Worm (Caenorhabditis elegans) whole organism, L1 larva: ENCODE data around the gene idpp-13.

Source experiments
- F16B12.6 ChIP-seq: fragments of 150-350 bp; optimal IDR thresholded peaks from 2 replicates; lab custom pipeline; 2014; ENCODE audit warnings: missing biosample characterization, missing genetic modification characterization
- Y116A8C.19 ChIP-seq: sonication (generic microtip); optimal IDR thresholded peaks from 2 replicates; lab custom pipeline; 2016; ENCODE audit warnings: missing compliant biosample characterization, missing genetic modification characterization, borderline replicate concordance
- aly-2 ChIP-seq: fragments of 150-350 bp; optimal IDR thresholded peaks from 2 replicates; lab custom pipeline; 2014; ENCODE audit warnings: missing biosample characterization, missing genetic modification characterization
- ceh-63 ChIP-seq: fragments of 200-800 bp; sonication (Bioruptor generic); optimal IDR thresholded peaks from 2 replicates; lab custom pipeline; 2018; ENCODE audit warnings: mild to moderate bottlenecking, missing genetic modification characterization, missing compliant biosample characterization
- ceh-82 ChIP-seq, 3 experiments: fragments of 150-350 bp in 1 of 3; sonication (generic microtip) in 2 of 3; optimal IDR thresholded peaks; 2 replicates each; lab custom pipeline; 2014 to 2017; ENCODE audit warnings: missing biosample characterization in 3 of 3, missing genetic modification characterization in 3 of 3
- ceh-88 ChIP-seq: fragments of 200-800 bp; sonication (Bioruptor generic); IDR thresholded peaks from 2 replicates; pipeline ENCODE4 v1.3.6; 2022; ENCODE audit warnings: missing genetic modification characterization, missing compliant biosample characterization
- ceh-90 ChIP-seq: sonication (generic microtip); optimal IDR thresholded peaks from 2 replicates; lab custom pipeline; 2016; ENCODE audit warnings: missing genetic modification characterization, missing compliant biosample characterization
- dsc-1 ChIP-seq: sonication (generic microtip); optimal IDR thresholded peaks from 2 replicates; lab custom pipeline; 2016; ENCODE audit warnings: mild to moderate bottlenecking, missing genetic modification characterization, missing compliant biosample characterization
- efl-1 ChIP-seq, 4 experiments: fragments of 150-350 bp; optimal IDR thresholded peaks in 3 of 4; peaks in 1 of 4; 1 replicate in 1 of 4; 2 replicates in 3 of 4; lab custom pipeline; 2014; ENCODE audit warnings: missing biosample characterization in 2 of 4, missing genetic modification characterization in 2 of 4, missing genetic modification reagents in 2 of 4
- elt-2 ChIP-seq: sonication (generic microtip); optimal IDR thresholded peaks from 2 replicates; lab custom pipeline; 2016; ENCODE audit warnings: missing genetic modification characterization, mild to moderate bottlenecking, inconsistent platforms, missing compliant biosample characterization, missing genetic modification reagents
- elt-3 ChIP-seq, 6 experiments: fragments of 150-350 bp in 1 of 6; sonication (generic microtip); optimal IDR thresholded peaks; 2 replicates each; lab custom pipeline; 2017 to 2018; ENCODE audit warnings: missing biosample characterization in 6 of 6, missing genetic modification characterization in 6 of 6, inconsistent platforms in 1 of 6
- fkh-10 ChIP-seq: sonication (generic microtip); optimal IDR thresholded peaks from 2 replicates; lab custom pipeline; 2017; ENCODE audit warnings: missing biosample characterization, missing genetic modification reagents, missing genetic modification characterization
- fkh-4 ChIP-seq: sonication (generic microtip); optimal IDR thresholded peaks from 2 replicates; lab custom pipeline; 2016; ENCODE audit warnings: missing compliant biosample characterization, missing genetic modification characterization, borderline replicate concordance
- fkh-8 ChIP-seq: sonication (generic microtip); optimal IDR thresholded peaks from 2 replicates; lab custom pipeline; 2016; ENCODE audit warnings: mild to moderate bottlenecking, missing genetic modification characterization, missing compliant biosample characterization
- hpl-2 ChIP-seq: fragments of 150-350 bp; optimal IDR thresholded peaks from 2 replicates; lab custom pipeline; 2014; ENCODE audit warnings: missing biosample characterization, missing genetic modification reagents, missing genetic modification characterization
- irx-1 ChIP-seq: sonication (generic microtip); optimal IDR thresholded peaks from 2 replicates; lab custom pipeline; 2016; ENCODE audit warnings: missing genetic modification characterization, missing compliant biosample characterization
- isw-1 ChIP-seq: fragments of 200-800 bp; sonication (Bioruptor generic); IDR thresholded peaks from 2 replicates; pipeline ENCODE4 v1.3.6; 2022; ENCODE audit warnings: missing genetic modification characterization, missing compliant biosample characterization
- lin-13 ChIP-seq: fragments of 150-350 bp; optimal IDR thresholded peaks from 2 replicates; lab custom pipeline; 2014; ENCODE audit warnings: missing biosample characterization, missing genetic modification reagents, missing genetic modification characterization
- lin-14 ChIP-seq: fragments of 200-800 bp; sonication (Bioruptor generic); optimal IDR thresholded peaks from 2 replicates; lab custom pipeline; 2018; ENCODE audit warnings: mild to moderate bottlenecking, missing genetic modification characterization, moderate library complexity, missing compliant biosample characterization
- lin-35 ChIP-seq, 2 experiments: fragments of 150-350 bp; optimal IDR thresholded peaks; 2 replicates each; lab custom pipeline; 2014; ENCODE audit warnings: missing biosample characterization in 2 of 2, missing genetic modification characterization in 2 of 2, missing genetic modification reagents in 2 of 2
- mab-9 ChIP-seq: fragments of 200-800 bp; sonication (Bioruptor generic); IDR thresholded peaks from 2 replicates; pipeline ENCODE4 v1.3.6; 2022; ENCODE audit warnings: missing genetic modification reagents, missing genetic modification characterization, missing compliant biosample characterization
- mep-1 ChIP-seq: fragments of 150-350 bp; optimal IDR thresholded peaks from 2 replicates; lab custom pipeline; 2014; ENCODE audit warnings: missing biosample characterization, missing genetic modification characterization
- nhr-12 ChIP-seq: sonication (generic microtip); optimal IDR thresholded peaks from 2 replicates; lab custom pipeline; 2017; ENCODE audit warnings: missing biosample characterization, missing genetic modification characterization
- nhr-28 ChIP-seq: fragments of 150-350 bp; optimal IDR thresholded peaks from 2 replicates; lab custom pipeline; 2014; ENCODE audit warnings: missing biosample characterization, missing genetic modification characterization
- nhr-76 ChIP-seq: sonication (generic microtip); optimal IDR thresholded peaks from 2 replicates; lab custom pipeline; 2017; ENCODE audit warnings: missing biosample characterization, missing genetic modification characterization
- nhr-77 ChIP-seq: fragments of 150-350 bp; optimal IDR thresholded peaks from 2 replicates; lab custom pipeline; 2014; ENCODE audit warnings: missing biosample characterization, missing genetic modification characterization
- nhr-84 ChIP-seq: sonication (generic microtip); optimal IDR thresholded peaks from 2 replicates; lab custom pipeline; 2017; ENCODE audit warnings: missing biosample characterization, missing genetic modification characterization
- nhr-90 ChIP-seq: sonication (generic microtip); optimal IDR thresholded peaks from 2 replicates; lab custom pipeline; 2016; ENCODE audit warnings: mild to moderate bottlenecking, missing genetic modification characterization, missing compliant biosample characterization; ENCODE audit not compliant: poor library complexity
- pqm-1 ChIP-seq: sonication (generic microtip); optimal IDR thresholded peaks from 3 replicates; lab custom pipeline; 2017; ENCODE audit warnings: missing biosample characterization, missing genetic modification characterization
- skn-1 ChIP-seq: fragments of 150-350 bp; optimal IDR thresholded peaks from 2 replicates; lab custom pipeline; 2014; ENCODE audit warnings: missing biosample characterization, missing genetic modification characterization
- snu-23 ChIP-seq: sonication (generic microtip); optimal IDR thresholded peaks from 2 replicates; lab custom pipeline; 2016; ENCODE audit warnings: missing genetic modification characterization, missing compliant biosample characterization
- sptf-1 ChIP-seq: fragments of 150-350 bp; optimal IDR thresholded peaks from 2 replicates; lab custom pipeline; 2014; ENCODE audit warnings: missing biosample characterization, missing genetic modification characterization
- sup-37 ChIP-seq: fragments of 200-800 bp; sonication (Bioruptor generic); optimal IDR thresholded peaks from 2 replicates; lab custom pipeline; 2018; ENCODE audit warnings: mild to moderate bottlenecking, missing genetic modification characterization, missing compliant biosample characterization
- swsn-7 ChIP-seq: sonication (generic microtip); optimal IDR thresholded peaks from 2 replicates; lab custom pipeline; 2016; ENCODE audit warnings: missing genetic modification characterization, missing compliant biosample characterization
- tbx-2 ChIP-seq: sonication (generic microtip); optimal IDR thresholded peaks from 2 replicates; lab custom pipeline; 2016; ENCODE audit warnings: missing genetic modification characterization, missing compliant biosample characterization
- tlp-1 ChIP-seq: fragments of 150-350 bp; optimal IDR thresholded peaks from 2 replicates; lab custom pipeline; 2014; ENCODE audit warnings: missing biosample characterization, missing genetic modification characterization
- unc-130 ChIP-seq: fragments of 150-350 bp; optimal IDR thresholded peaks from 2 replicates; lab custom pipeline; 2017; ENCODE audit warnings: missing biosample characterization, missing genetic modification characterization, inconsistent platforms
- zip-4 ChIP-seq: fragments of 200-800 bp; sonication (Bioruptor generic); optimal IDR thresholded peaks from 2 replicates; lab custom pipeline; 2018; ENCODE audit warnings: mild to moderate bottlenecking, missing genetic modification characterization, moderate library complexity, missing compliant biosample characterization
- ztf-11 ChIP-seq, 2 experiments: sonication (generic microtip); optimal IDR thresholded peaks; 2 replicates each; lab custom pipeline; 2016 to 2017; ENCODE audit warnings: missing genetic modification characterization in 2 of 2, missing biosample characterization in 1 of 2, missing compliant biosample characterization in 1 of 2
- ztf-4 ChIP-seq: fragments of 150-350 bp; optimal IDR thresholded peaks from 2 replicates; lab custom pipeline; 2014; ENCODE audit warnings: missing biosample characterization, missing genetic modification characterization

The idpp-13 gene

DNA sequence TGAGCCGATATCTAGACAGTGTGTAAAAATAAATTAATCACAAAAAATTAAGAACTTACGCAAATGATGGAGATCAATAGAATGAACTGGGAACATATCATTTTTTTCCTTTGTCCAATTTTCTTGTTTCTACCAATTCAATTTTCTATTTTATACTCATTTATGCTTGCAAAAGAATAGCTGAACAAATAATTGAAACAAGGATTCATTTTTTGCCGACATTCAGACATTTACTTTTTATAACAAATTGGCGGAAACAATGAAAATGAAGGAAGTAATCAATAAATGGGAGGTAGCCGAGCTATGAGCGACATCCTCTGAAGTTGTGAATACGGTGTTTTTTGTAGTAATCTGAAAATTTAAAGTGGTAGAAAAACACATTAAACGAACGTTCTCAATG, at the start of gene idpp-13:
TSS of gene idpp-13 (minus strand) at position 101 of the 400 bp plus-strand sequence.
- TF ChIP-seq efl-1 (optimal IDR thresholded peaks at IDR 0.05; lab: Kevin White, UChicago) (no peak), efl-1 (GFP tag; optimal IDR thresholded peaks at IDR 0.05 in 1 of 2; lab: Kevin White, UChicago) (peak in 1 of 2 experiments; percentile 72), nhr-77 (tag; lab: Kevin White, UChicago) (no peak)

ce11 chrIII:966259-966658, 49.5 kb upstream of the idpp-13 start:
- TF ChIP-seq sup-37 (GFP tag; lab: Kevin White, UChicago) = no peak
- no peak for TF ChIP-seq ceh-90 (tag; lab: Kevin White, UChicago)
- no peak for TF ChIP-seq nhr-76 (tag; lab: Kevin White, UChicago)
- TF ChIP-seq irx-1 (tag; lab: Kevin White, UChicago) = no peak
- TF ChIP-seq isw-1 (GFP tag; lab: Robert Waterston, UW) = no peak
- no peak for TF ChIP-seq nhr-12 (tag; lab: Kevin White, UChicago)
- no peak for TF ChIP-seq fkh-8 (tag; lab: Kevin White, UChicago)
- no peak for TF ChIP-seq lin-13 (GFP tag; lab: Kevin White, UChicago)
- TF ChIP-seq, all 84 proteins: peak for 0

DNA sequence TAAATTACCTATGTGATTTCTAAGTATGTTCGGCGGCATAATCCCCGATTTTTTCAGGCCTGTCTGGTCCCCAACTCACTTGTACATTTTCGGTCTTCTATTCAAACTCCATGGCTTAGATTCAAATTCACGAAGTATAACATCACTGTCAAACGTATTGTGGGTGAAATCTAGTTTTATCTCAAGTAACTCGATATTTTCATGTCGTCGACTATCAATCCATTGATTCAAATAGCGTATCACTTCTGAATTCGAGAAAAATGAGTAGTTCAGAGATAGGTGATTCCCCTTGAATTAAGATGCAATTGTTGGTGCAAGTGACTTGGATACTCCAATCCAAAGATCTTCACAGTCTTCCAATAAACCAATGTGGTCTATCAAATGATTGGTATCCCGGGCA, 47.8 kb upstream of the idpp-13 start:
- TF ChIP-seq tlp-1 (no peak), ztf-11 (tag; optimal IDR thresholded peaks at IDR 0.05; lab: Kevin White, UChicago) (no peak), sptf-1 (no peak), ceh-88 (no peak), Y116A8C.19 (no peak), ceh-90 (tag; lab: Kevin White, UChicago) (no peak)

DNA sequence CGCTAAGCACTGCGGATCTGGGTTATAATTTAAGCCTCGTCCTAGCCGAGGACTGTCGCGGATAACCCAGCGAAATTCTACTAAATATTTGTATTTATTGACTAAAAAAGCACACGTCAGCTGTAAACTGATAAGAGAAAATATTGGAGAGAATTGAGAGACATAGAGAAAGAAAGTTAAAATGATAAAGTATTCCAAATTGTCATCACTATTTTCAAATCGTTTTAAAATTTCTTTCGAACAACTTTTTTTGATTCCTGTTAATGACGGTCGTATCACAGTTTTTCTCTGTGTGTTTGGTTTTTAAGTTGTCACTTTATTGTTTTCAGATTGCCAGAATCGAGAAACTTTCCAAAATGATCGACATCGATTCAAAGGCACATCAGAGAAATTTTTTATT, 45.2 kb upstream of the idpp-13 start, which contains the start of gene fbxa-51:
TSS of gene fbxa-51 (plus strand) at position 322 of the 400 bp plus-strand sequence.
- TF ChIP-seq nhr-12 (tag; lab: Kevin White, UChicago) (no peak), elt-3 (tag; optimal IDR thresholded peaks at IDR 0.05; lab: Kevin White, UChicago) (no peak), fkh-4 (tag; lab: Kevin White, UChicago) (no peak), zip-4 (GFP tag; lab: Kevin White, UChicago) (no peak), ztf-4 (tag; lab: Kevin White, UChicago) (no peak)

- peak; percentile 36 for TF ChIP-seq elt-2 (tag; lab: Kevin White, UChicago)
- no peak for TF ChIP-seq sptf-1
These were observed 39.2 kb upstream of the idpp-13 start, which contains the start of gene fbxa-54 for ce11 chrIII:955981-956380. fbxa-54 (plus strand) TSS chrIII:956334.

ce11 chrIII:954553-954952, 37.8 kb upstream of the idpp-13 start, which contains the start of the genes T12B5.15 and T12B5.14:
T12B5.15 (minus strand) TSS chrIII:954653.
T12B5.14 (plus strand) TSS chrIII:954873.
- TF ChIP-seq fkh-10 (GFP tag; lab: Kevin White, UChicago) = no peak
- TF ChIP-seq lin-14 (GFP tag; lab: Kevin White, UChicago) = no peak
- TF ChIP-seq sup-37 (GFP tag; lab: Kevin White, UChicago) = no peak
- TF ChIP-seq dsc-1 (tag; lab: Kevin White, UChicago) = no peak
- TF ChIP-seq nhr-84 (tag; lab: Kevin White, UChicago) = no peak
- no peak for TF ChIP-seq pqm-1 (tag; lab: Kevin White, UChicago)
- no peak for TF ChIP-seq mep-1
- no peak for TF ChIP-seq fkh-4 (tag; lab: Kevin White, UChicago)
- no peak for TF ChIP-seq tbx-2 (tag; lab: Kevin White, UChicago)
- TF ChIP-seq snu-23 (GFP tag; lab: Kevin White, UChicago) = no peak
- no peak for TF ChIP-seq elt-3 (tag; optimal IDR thresholded peaks at IDR 0.05; lab: Kevin White, UChicago)
- TF ChIP-seq ceh-82 (tag; optimal IDR thresholded peaks at IDR 0.05; lab: Kevin White, UChicago) = no peak
- TF ChIP-seq zip-4 (GFP tag; lab: Kevin White, UChicago) = no peak

DNA sequence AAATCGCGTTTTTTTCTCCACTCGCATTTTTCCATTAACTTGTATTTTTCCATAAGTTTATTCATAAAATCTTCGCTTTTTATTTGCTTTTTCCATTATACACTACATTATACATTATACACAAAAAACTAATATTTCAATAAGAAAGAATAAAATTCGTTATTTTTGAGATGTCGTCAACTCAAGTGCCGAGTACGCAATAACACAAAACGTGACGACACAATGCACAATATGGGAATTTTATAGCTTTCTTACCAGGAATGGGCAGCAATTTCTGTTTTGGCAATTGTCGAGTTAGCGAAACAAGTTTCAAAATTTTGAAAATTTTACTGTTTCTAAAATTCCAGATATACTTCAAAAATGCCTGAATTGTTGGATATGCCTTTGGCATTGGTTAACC, 35.4 kb upstream of the idpp-13 start, which contains the start of gene fbxa-10:
TSS of gene fbxa-10 (plus strand) at position 207 of the 400 bp plus-strand sequence.
- TF ChIP-seq aly-2 (tag; lab: Kevin White, UChicago) = no peak
- no peak for TF ChIP-seq hpl-2 (GFP tag; lab: Kevin White, UChicago)
- peak; percentile 87 for TF ChIP-seq F16B12.6
- peak; percentile 30 to 39 for TF ChIP-seq lin-35 (GFP tag; optimal IDR thresholded peaks at IDR 0.05; lab: Kevin White, UChicago)
- peak; percentile 30 for TF ChIP-seq swsn-7
- no peak for TF ChIP-seq nhr-28 (tag; lab: Kevin White, UChicago)
- TF ChIP-seq skn-1 (tag; lab: Kevin White, UChicago) = no peak
- peak in 1 of 3 experiments; percentile 5 for TF ChIP-seq ceh-82 (tag; optimal IDR thresholded peaks at IDR 0.05; lab: Kevin White, UChicago)
- no peak for TF ChIP-seq nhr-90 (tag; lab: Kevin White, UChicago)
- no peak for TF ChIP-seq ceh-63 (GFP tag; lab: Kevin White, UChicago)
- TF ChIP-seq unc-130 (tag; lab: Kevin White, UChicago) = no peak
- TF ChIP-seq nhr-12 (tag; lab: Kevin White, UChicago) = no peak
- no peak for TF ChIP-seq ztf-11 (tag; optimal IDR thresholded peaks at IDR 0.05; lab: Kevin White, UChicago)
- TF ChIP-seq mab-9 (GFP tag; lab: Robert Waterston, UW) = no peak
